Worm (Caenorhabditis elegans): ENCODE data around the gene T09B9.4.

ce11 chrX:9764822-9765221 is 9.3 kb downstream of the T09B9.4 start, which contains the start of gene slc-17.9:
- no peak for TF ChIP-seq nhr-11 (tag; optimal IDR thresholded peaks at IDR 0.05)
- TF ChIP-seq ceh-63 (GFP tag; optimal IDR thresholded peaks at IDR 0.05) = no peak
- TF ChIP-seq ets-5 (GFP tag; IDR thresholded peaks at IDR 0.05) = no peak
- no peak for TF ChIP-seq zag-1 (tag; optimal IDR thresholded peaks at IDR 0.05)
- no peak for TF ChIP-seq lin-13 (GFP tag; optimal IDR thresholded peaks at IDR 0.05)
- TF ChIP-seq mdl-1 (tag; optimal IDR thresholded peaks at IDR 0.05) = no peak
- TF ChIP-seq nhr-28 (tag; optimal IDR thresholded peaks at IDR 0.05) = no peak

Measured in whole organism, L1 larva.